Worm (Caenorhabditis elegans) whole organism, late embryonic: Measurements from ENCODE around the gene ZK262.20.

Experiments
- F13H6.1 ChIP-seq: sonication (generic microtip); optimal IDR thresholded peaks from 2 replicates; lab custom pipeline; 2016; ENCODE audit warnings: missing genetic modification characterization, missing compliant biosample characterization
- K02D7.2 ChIP-seq: sonication (generic microtip); optimal IDR thresholded peaks from 2 replicates; lab custom pipeline; 2017; ENCODE audit warnings: mild to moderate bottlenecking, missing genetic modification characterization, missing compliant biosample characterization
- ahr-1 ChIP-seq: sonication (generic microtip); optimal IDR thresholded peaks from 2 replicates; lab custom pipeline; 2016; ENCODE audit warnings: missing genetic modification characterization, missing compliant biosample characterization
- ama-1 ChIP-seq: fragments of 150-350 bp; optimal IDR thresholded peaks from 2 replicates; lab custom pipeline; 2014
- ceh-34 ChIP-seq: sonication (generic microtip); optimal IDR thresholded peaks from 2 replicates; lab custom pipeline; 2016; ENCODE audit warnings: mild to moderate bottlenecking, missing genetic modification characterization, missing compliant biosample characterization
- ceh-48 ChIP-seq: sonication (generic microtip); optimal IDR thresholded peaks from 2 replicates; lab custom pipeline; 2016; ENCODE audit warnings: missing genetic modification characterization, inconsistent platforms, missing compliant biosample characterization
- elt-2 ChIP-seq: sonication (generic microtip); optimal IDR thresholded peaks from 2 replicates; lab custom pipeline; 2016; ENCODE audit warnings: missing genetic modification reagents, missing genetic modification characterization, missing compliant biosample characterization
- fax-1 ChIP-seq: sonication (generic microtip); optimal IDR thresholded peaks from 2 replicates; lab custom pipeline; 2016; ENCODE audit warnings: missing genotype, missing genetic modification characterization, missing compliant biosample characterization
- hlh-30 ChIP-seq: sonication (generic microtip); optimal IDR thresholded peaks from 2 replicates; lab custom pipeline; 2017; ENCODE audit warnings: antibody characterized with exemption, missing genetic modification characterization, missing compliant biosample characterization; ENCODE audit not compliant: insufficient read depth
- mec-3 ChIP-seq: sonication (generic microtip); optimal IDR thresholded peaks from 2 replicates; lab custom pipeline; 2016; ENCODE audit warnings: borderline replicate concordance, missing genetic modification characterization, missing compliant biosample characterization
- nhr-11 ChIP-seq: fragments of 150-350 bp; optimal IDR thresholded peaks from 2 replicates; lab custom pipeline; 2014; ENCODE audit warnings: missing biosample characterization, missing genetic modification characterization
- pha-4 ChIP-seq: fragments of 150-350 bp; optimal IDR thresholded peaks from 2 replicates; lab custom pipeline; 2018; ENCODE audit warnings: missing biosample characterization, missing genetic modification reagents, missing genetic modification characterization
- syd-9 ChIP-seq: sonication (generic microtip); optimal IDR thresholded peaks from 2 replicates; lab custom pipeline; 2016; ENCODE audit warnings: mild to moderate bottlenecking, missing genetic modification characterization, moderate library complexity, missing compliant biosample characterization
- unc-86 ChIP-seq: sonication (generic microtip); optimal IDR thresholded peaks from 2 replicates; lab custom pipeline; 2016; ENCODE audit warnings: missing genetic modification characterization, missing compliant biosample characterization

DNA sequence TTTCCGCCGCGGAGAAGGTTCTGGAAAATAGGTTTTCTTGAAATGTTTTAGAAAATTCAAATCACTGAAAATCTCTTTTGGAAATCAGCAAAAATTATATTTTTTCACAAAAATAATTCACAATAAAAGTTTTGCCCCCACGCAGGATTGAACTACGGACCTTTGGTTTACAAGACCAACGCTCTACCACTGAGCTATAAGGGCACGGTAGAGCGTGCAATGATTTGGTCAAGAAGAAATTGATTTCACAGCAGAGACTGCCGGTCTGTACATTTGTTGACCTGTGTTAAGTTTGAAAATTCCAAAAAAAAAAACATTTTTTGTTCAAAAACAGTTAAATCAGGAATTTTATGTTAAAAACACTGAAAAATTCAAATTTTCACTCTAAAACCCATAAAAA is 22.5 kb downstream of the ZK262.20 start:
- no peak for TF ChIP-seq syd-9
- no peak for TF ChIP-seq pha-4 (tag; lab: Kevin White, UChicago)
- no peak for TF ChIP-seq K02D7.2 (tag; lab: Kevin White, UChicago)
- TF ChIP-seq ama-1 (lab: Kevin White, UChicago): no peak
- TF ChIP-seq unc-86 (tag; lab: Kevin White, UChicago): no peak
- no peak for TF ChIP-seq hlh-30 (tag; lab: Kevin White, UChicago)
- TF ChIP-seq fax-1 (tag; lab: Kevin White, UChicago): no peak
- TF ChIP-seq ceh-34 (tag; lab: Kevin White, UChicago): no peak
- no peak for TF ChIP-seq elt-2 (tag; lab: Kevin White, UChicago)
- TF ChIP-seq ceh-48: no peak
- no peak for TF ChIP-seq nhr-11 (tag; lab: Kevin White, UChicago)
- TF ChIP-seq mec-3 (tag; lab: Kevin White, UChicago): no peak
- TF ChIP-seq ahr-1 (tag; lab: Kevin White, UChicago): no peak
- no peak for TF ChIP-seq F13H6.1 (tag; lab: Kevin White, UChicago)
